Fruit fly (Drosophila melanogaster) whole organism, embryonic: Measurements from ENCODE around the gene Send2.

Experiments used
- BEAF-32 ChIP-seq: fragments of 200-800 bp; sonication (Bioruptor generic); optimal IDR thresholded peaks from 3 replicates; lab custom pipeline; 2017; ENCODE audit warnings: missing biosample characterization, missing genetic modification characterization, mild to moderate bottlenecking, moderate library complexity, missing genetic modification reagents
- Blimp-1 ChIP-seq: fragments of 200-800 bp; sonication (Bioruptor generic); optimal IDR thresholded peaks from 3 replicates; lab custom pipeline; 2018; ENCODE audit warnings: missing biosample characterization, missing genetic modification characterization, mild to moderate bottlenecking, moderate library complexity, missing genetic modification reagents
- CG10147 ChIP-seq: fragments of 200-800 bp; sonication (Bioruptor generic); optimal IDR thresholded peaks from 2 replicates; lab custom pipeline; 2019; ENCODE audit warnings: missing biosample characterization, mild to moderate bottlenecking, missing genetic modification characterization, moderate library complexity
- CG11504 ChIP-seq: fragments of 200-800 bp; sonication (Bioruptor generic); optimal IDR thresholded peaks from 3 replicates; lab custom pipeline; 2019; ENCODE audit warnings: missing biosample characterization, mild to moderate bottlenecking, missing genetic modification characterization, moderate library complexity
- CG11723 ChIP-seq: fragments of 200-800 bp; sonication (Bioruptor generic); optimal IDR thresholded peaks from 2 replicates; lab custom pipeline; 2017; ENCODE audit warnings: missing biosample characterization, mild to moderate bottlenecking, missing genetic modification characterization
- CG1233 ChIP-seq: fragments of 200-800 bp; sonication (Bioruptor generic); optimal IDR thresholded peaks from 4 replicates; lab custom pipeline; 2018; ENCODE audit warnings: missing biosample characterization, mild to moderate bottlenecking, missing genetic modification characterization
- CG13287 ChIP-seq: fragments of 200-800 bp; sonication (Bioruptor generic); IDR thresholded peaks from 2 replicates; pipeline ENCODE4 v1.3.6; 2022; ENCODE audit warnings: missing biosample characterization, missing genetic modification characterization; ENCODE audit not compliant: partially characterized antibody
- CG13624 ChIP-seq: fragments of 200-800 bp; sonication (Bioruptor generic); optimal IDR thresholded peaks from 2 replicates; lab custom pipeline; 2016; ENCODE audit warnings: missing biosample characterization, missing genetic modification characterization
- CG15514 ChIP-seq: fragments of 200-800 bp; sonication (Bioruptor generic); optimal IDR thresholded peaks from 3 replicates; lab custom pipeline; 2017; ENCODE audit warnings: missing biosample characterization, missing genetic modification characterization, mild to moderate bottlenecking, moderate library complexity, missing genetic modification reagents
- CG17829 ChIP-seq: fragments of 200-800 bp; optimal IDR thresholded peaks from 2 replicates; lab custom pipeline; 2019; ENCODE audit warnings: missing biosample characterization, mild to moderate bottlenecking, missing genetic modification characterization, moderate library complexity
- CG31365 ChIP-seq: fragments of 200-800 bp; sonication (Bioruptor generic); optimal IDR thresholded peaks from 2 replicates; lab custom pipeline; 2018; ENCODE audit warnings: missing biosample characterization, mild to moderate bottlenecking, missing genetic modification characterization
- CG32772 ChIP-seq: fragments of 200-800 bp; sonication (Bioruptor generic); IDR thresholded peaks from 2 replicates; pipeline ENCODE4 v1.3.6; 2022; ENCODE audit warnings: missing biosample characterization, missing genetic modification characterization
- CG3726 ChIP-seq: fragments of 200-800 bp; sonication (Bioruptor generic); IDR thresholded peaks from 3 replicates; pipeline ENCODE4, ENCODE4 v1.3.6; 2022; ENCODE audit warnings: missing biosample characterization, missing genetic modification characterization
- CG4854 ChIP-seq: fragments of 200-800 bp; sonication (Bioruptor generic); optimal IDR thresholded peaks from 2 replicates; lab custom pipeline; 2016; ENCODE audit warnings: missing biosample characterization, missing genetic modification characterization, inconsistent platforms
- CG6254 ChIP-seq: fragments of 200-800 bp; sonication (Bioruptor generic); optimal IDR thresholded peaks from 3 replicates; lab custom pipeline; 2017; ENCODE audit warnings: mild to moderate bottlenecking, missing biosample characterization, missing genetic modification reagents, missing genetic modification characterization
- CG8388 ChIP-seq: fragments of 200-800 bp; sonication (Bioruptor generic); optimal IDR thresholded peaks from 2 replicates; lab custom pipeline; 2019; ENCODE audit warnings: missing biosample characterization, mild to moderate bottlenecking, missing genetic modification characterization, moderate library complexity
- Dbx ChIP-seq: fragments of 200-800 bp; sonication (Bioruptor generic); IDR thresholded peaks from 3 replicates; pipeline ENCODE4 v1.3.6; 2022; ENCODE audit warnings: missing biosample characterization, missing genetic modification characterization
- Dek ChIP-seq: fragments of 200-800 bp; sonication (Bioruptor generic); optimal IDR thresholded peaks from 3 replicates; lab custom pipeline; 2019; ENCODE audit warnings: missing biosample characterization, mild to moderate bottlenecking, missing genetic modification characterization, moderate library complexity
- Ets65A ChIP-seq: fragments of 200-800 bp; sonication (Bioruptor generic); peaks from one replicate; lab custom pipeline; 2016; ENCODE audit warnings: missing biosample characterization, missing genetic modification characterization
- Ets97D ChIP-seq: fragments of 200-800 bp; sonication (Bioruptor generic); optimal IDR thresholded peaks from 3 replicates; lab custom pipeline; 2016; ENCODE audit warnings: missing biosample characterization, missing genetic modification characterization
- HHEX ChIP-seq: fragments of 200-800 bp; sonication (Bioruptor generic); optimal IDR thresholded peaks from 3 replicates; lab custom pipeline; 2017; ENCODE audit warnings: missing biosample characterization, mild to moderate bottlenecking, missing genetic modification characterization, missing genetic modification reagents
- Hand ChIP-seq: fragments of 200-800 bp; sonication (Bioruptor generic); optimal IDR thresholded peaks from 2 replicates; lab custom pipeline; 2017; ENCODE audit warnings: mild to moderate bottlenecking, missing biosample characterization, missing genetic modification reagents, missing genetic modification characterization
- Kr ChIP-seq: fragments of 200-800 bp; sonication (Bioruptor generic); optimal IDR thresholded peaks from 2 replicates; lab custom pipeline; 2017; ENCODE audit warnings: missing biosample characterization, mild to moderate bottlenecking, missing genetic modification characterization
- Lhr ChIP-seq: fragments of 200-800 bp; sonication (Bioruptor generic); optimal IDR thresholded peaks from 3 replicates; lab custom pipeline; 2017; ENCODE audit warnings: mild to moderate bottlenecking, missing biosample characterization, missing genetic modification reagents, missing genetic modification characterization
- Sox100B ChIP-seq: fragments of 200-800 bp; sonication (Bioruptor generic); optimal IDR thresholded peaks from 3 replicates; lab custom pipeline; 2018; ENCODE audit warnings: missing biosample characterization, mild to moderate bottlenecking, missing genetic modification characterization
- Sox102F ChIP-seq: fragments of 200-800 bp; sonication (Bioruptor generic); optimal IDR thresholded peaks from 2 replicates; lab custom pipeline; 2018; ENCODE audit warnings: missing biosample characterization, mild to moderate bottlenecking, missing genetic modification characterization, moderate library complexity
- Taf1 ChIP-seq: fragments of 200-800 bp; sonication (Bioruptor generic); IDR thresholded peaks from 2 replicates; pipeline ENCODE4 v1.3.6; 2022; ENCODE audit warnings: missing biosample characterization, missing genetic modification characterization
- Usf ChIP-seq: fragments of 200-800 bp; sonication (Bioruptor generic); optimal IDR thresholded peaks from 2 replicates; lab custom pipeline; 2017; ENCODE audit warnings: missing genotype, missing biosample characterization, missing genetic modification characterization
- Xbp1 ChIP-seq: fragments of 200-800 bp; sonication (Bioruptor generic); optimal IDR thresholded peaks from 3 replicates; lab custom pipeline; 2016; ENCODE audit warnings: missing biosample characterization, mild to moderate bottlenecking, missing genetic modification characterization
- eyg ChIP-seq: fragments of 200-800 bp; sonication (Bioruptor generic); optimal IDR thresholded peaks from 3 replicates; lab custom pipeline; 2016; ENCODE audit warnings: missing biosample characterization, missing genetic modification characterization
- fru ChIP-seq: fragments of >200 bp; optimal IDR thresholded peaks from 2 replicates; lab custom pipeline; 2017
- fu2 ChIP-seq: fragments of 200-800 bp; sonication (Bioruptor generic); optimal IDR thresholded peaks from 2 replicates; lab custom pipeline; 2016; ENCODE audit warnings: missing biosample characterization, missing genetic modification characterization
- her ChIP-seq: fragments of 200-800 bp; sonication (Bioruptor generic); optimal IDR thresholded peaks from 2 replicates; lab custom pipeline; 2016; ENCODE audit warnings: missing biosample characterization, missing genetic modification characterization
- ind ChIP-seq: fragments of 200-800 bp; sonication (Bioruptor generic); optimal IDR thresholded peaks from 3 replicates; lab custom pipeline; 2016; ENCODE audit warnings: missing biosample characterization, missing genetic modification characterization
- kah ChIP-seq: fragments of 200-800 bp; sonication (Bioruptor generic); optimal IDR thresholded peaks from 2 replicates; lab custom pipeline; 2018; ENCODE audit warnings: missing biosample characterization, mild to moderate bottlenecking, missing genetic modification characterization
- lbe ChIP-seq: fragments of 200-800 bp; sonication (Bioruptor generic); optimal IDR thresholded peaks from 2 replicates; lab custom pipeline; 2016; ENCODE audit warnings: missing biosample characterization, mild to moderate bottlenecking, missing genetic modification characterization
- mirr ChIP-seq: fragments of 200-800 bp; sonication (Bioruptor generic); optimal IDR thresholded peaks from 3 replicates; lab custom pipeline; 2018; ENCODE audit warnings: missing biosample characterization, mild to moderate bottlenecking, missing genetic modification characterization
- nerfin-1 ChIP-seq: fragments of 200-800 bp; sonication (Bioruptor generic); optimal IDR thresholded peaks from 3 replicates; lab custom pipeline; 2019; ENCODE audit warnings: missing biosample characterization, mild to moderate bottlenecking, missing genetic modification characterization, moderate library complexity
- pzg ChIP-seq: fragments of 200-800 bp; sonication (Bioruptor generic); optimal IDR thresholded peaks from 3 replicates; lab custom pipeline; 2018; ENCODE audit warnings: missing biosample characterization, mild to moderate bottlenecking, missing genetic modification characterization, moderate library complexity
- scrt ChIP-seq: fragments of 200-800 bp; sonication (Bioruptor generic); optimal IDR thresholded peaks from 2 replicates; lab custom pipeline; 2018; ENCODE audit warnings: missing biosample characterization, mild to moderate bottlenecking, missing genetic modification characterization, moderate library complexity
- sens ChIP-seq: fragments of 200-800 bp; sonication (Bioruptor generic); peaks from one replicate; lab custom pipeline; 2016; ENCODE audit warnings: missing biosample characterization, missing genetic modification characterization
- sens-2 ChIP-seq: fragments of 200-800 bp; sonication (Bioruptor generic); IDR thresholded peaks from 2 replicates; pipeline ENCODE4 v1.3.6; 2022; ENCODE audit warnings: missing biosample characterization, missing genetic modification characterization
- stwl ChIP-seq: fragments of 200-800 bp; sonication (Bioruptor generic); optimal IDR thresholded peaks from 3 replicates; lab custom pipeline; 2018; ENCODE audit warnings: missing biosample characterization, mild to moderate bottlenecking, missing genetic modification characterization, moderate library complexity
- tgo ChIP-seq: fragments of 200-800 bp; sonication (Bioruptor generic); IDR thresholded peaks from 3 replicates; pipeline ENCODE4 v1.3.6; 2022; ENCODE audit warnings: missing biosample characterization, missing genetic modification characterization
- tin ChIP-seq: fragments of 200-800 bp; sonication (Bioruptor generic); optimal IDR thresholded peaks from 3 replicates; lab custom pipeline; 2016; ENCODE audit warnings: missing biosample characterization, missing genetic modification characterization
- vvl ChIP-seq: fragments of 200-800 bp; sonication (Bioruptor generic); IDR thresholded peaks from 2 replicates; pipeline ENCODE4 v1.3.6; 2022; ENCODE audit warnings: missing biosample characterization, missing genetic modification characterization
- zf30C ChIP-seq: fragments of 200-800 bp; sonication (Bioruptor generic); optimal IDR thresholded peaks from 3 replicates; lab custom pipeline; 2018; ENCODE audit warnings: missing biosample characterization, mild to moderate bottlenecking, missing genetic modification characterization

Gene Send2

dm6 chr2L:14333965-14334364 lies 12.5 kb downstream of the Send2 start, which contains the start of gene CG33090 (continued):
- no peak for TF ChIP-seq Lhr
- TF ChIP-seq tgo (GFP tag; lab: Robert Waterston, UW): no peak
- TF ChIP-seq Kr: no peak
- TF ChIP-seq fu2 (GFP tag; lab: Kevin White, UChicago): no peak
- no peak for TF ChIP-seq CG32772
- TF ChIP-seq CG6254 (GFP tag; lab: Kevin White, UChicago): no peak
- peak; percentile 46 for TF ChIP-seq stwl (tag; lab: Kevin White, UChicago)
- TF ChIP-seq fru (lab: Kevin White, UChicago): no peak
- TF ChIP-seq zf30C (GFP tag; lab: Kevin White, UChicago): no peak
- TF ChIP-seq BEAF-32 (GFP tag; lab: Kevin White, UChicago): peak; percentile 35
- no peak for TF ChIP-seq Ets65A (GFP tag; lab: Kevin White, UChicago)
- TF ChIP-seq mirr: no peak
- no peak for TF ChIP-seq Sox102F (GFP tag; lab: Kevin White, UChicago)
- TF ChIP-seq nerfin-1: no peak
- TF ChIP-seq CG11504: peak; percentile 29
- no peak for TF ChIP-seq Xbp1 (GFP tag; lab: Kevin White, UChicago)
- no peak for TF ChIP-seq kah (GFP tag; lab: Kevin White, UChicago)
- no peak for TF ChIP-seq CG31365 (tag; lab: Kevin White, UChicago)
- TF ChIP-seq CG15514 (GFP tag; lab: Kevin White, UChicago): no peak
- no peak for TF ChIP-seq Hand (GFP tag; lab: Kevin White, UChicago)
- TF ChIP-seq Ets97D: no peak
- TF ChIP-seq ind: no peak
- no peak for TF ChIP-seq vvl
- no peak for TF ChIP-seq Taf1 (GFP tag; lab: Robert Waterston, UW)
- TF ChIP-seq CG10147 (GFP tag; lab: Kevin White, UChicago): no peak
- TF ChIP-seq Blimp-1: no peak
- TF ChIP-seq Dbx (GFP tag; lab: Robert Waterston, UW): 0 out of 3 replicates have a peak, but pooled peaks have one; percentile 29
- TF ChIP-seq Dek: no peak
- TF ChIP-seq Sox100B (GFP tag; lab: Kevin White, UChicago): no peak
- no peak for TF ChIP-seq HHEX
- TF ChIP-seq CG1233: no peak
- TF ChIP-seq CG17829: no peak
- peak; percentile 66; the same call in 1 of the 2 replicates for TF ChIP-seq CG13287 (GFP tag; lab: Robert Waterston, UW)
- TF ChIP-seq eyg (GFP tag; lab: Kevin White, UChicago): no peak
- no peak for TF ChIP-seq sens-2 (GFP tag; lab: Robert Waterston, UW)
- peak; percentile 45 for TF ChIP-seq pzg (GFP tag; lab: Kevin White, UChicago)
- TF ChIP-seq CG4854 (GFP tag; lab: Kevin White, UChicago): no peak
- no peak for TF ChIP-seq CG8388 (GFP tag; lab: Kevin White, UChicago)
- TF ChIP-seq scrt (GFP tag; lab: Kevin White, UChicago): no peak
- no peak for TF ChIP-seq CG11723 (GFP tag; lab: Kevin White, UChicago)
- TF ChIP-seq Usf: no peak
- TF ChIP-seq CG13624 (GFP tag; lab: Kevin White, UChicago): no peak
- no peak for TF ChIP-seq her (GFP tag; lab: Kevin White, UChicago)
- no peak for TF ChIP-seq tin (GFP tag; lab: Kevin White, UChicago)
- TF ChIP-seq lbe: no peak
- peak; percentile 32 for TF ChIP-seq sens (GFP tag; lab: Kevin White, UChicago)
- no peak for TF ChIP-seq CG3726 (GFP tag; lab: Robert Waterston, UW)
- TF ChIP-seq, all 482 proteins: peak for 31
